Fruit fly (Drosophila melanogaster) whole organism, embryonic: ENCODE results near the gene CG6000.

ENCODE experiments used
- B-H2 ChIP-seq: fragments of 200-800 bp; sonication (Bioruptor generic); optimal IDR thresholded peaks from 2 replicates; lab custom pipeline; 2018; ENCODE audit warnings: missing biosample characterization, mild to moderate bottlenecking, missing genetic modification characterization
- Blimp-1 ChIP-seq: fragments of 200-800 bp; sonication (Bioruptor generic); optimal IDR thresholded peaks from 3 replicates; lab custom pipeline; 2018; ENCODE audit warnings: missing biosample characterization, missing genetic modification characterization, mild to moderate bottlenecking, moderate library complexity, missing genetic modification reagents
- CG10462 ChIP-seq: fragments of 200-800 bp; sonication (Bioruptor generic); optimal IDR thresholded peaks from 2 replicates; lab custom pipeline; 2016; ENCODE audit warnings: missing biosample characterization, missing genetic modification characterization
- CG10654 ChIP-seq: fragments of 200-800 bp; sonication (Bioruptor generic); optimal IDR thresholded peaks from 2 replicates; lab custom pipeline; 2016; ENCODE audit warnings: missing biosample characterization, missing genetic modification characterization
- CG11723 ChIP-seq: fragments of 200-800 bp; sonication (Bioruptor generic); optimal IDR thresholded peaks from 2 replicates; lab custom pipeline; 2017; ENCODE audit warnings: missing biosample characterization, mild to moderate bottlenecking, missing genetic modification characterization
- CG15073 ChIP-seq: fragments of 200-800 bp; sonication (Bioruptor generic); optimal IDR thresholded peaks from 2 replicates; lab custom pipeline; 2016; ENCODE audit warnings: missing biosample characterization, missing genetic modification characterization
- CG1529 ChIP-seq: fragments of 200-800 bp; sonication (Bioruptor generic); optimal IDR thresholded peaks from 3 replicates; lab custom pipeline; 2018; ENCODE audit warnings: missing biosample characterization, missing genetic modification characterization
- CG17802 ChIP-seq: fragments of 200-800 bp; sonication (Bioruptor generic); optimal IDR thresholded peaks from 2 replicates; lab custom pipeline; 2018; ENCODE audit warnings: missing biosample characterization, mild to moderate bottlenecking, missing genetic modification characterization, moderate library complexity
- CG18011 ChIP-seq: fragments of 200-800 bp; sonication (Bioruptor generic); optimal IDR thresholded peaks from 2 replicates; lab custom pipeline; 2017; ENCODE audit warnings: missing biosample characterization, missing genetic modification characterization, mild to moderate bottlenecking, moderate library complexity, missing genotype
- CG2116 ChIP-seq: fragments of 200-800 bp; sonication (Bioruptor generic); optimal IDR thresholded peaks from 3 replicates; lab custom pipeline; 2018; ENCODE audit warnings: missing biosample characterization, mild to moderate bottlenecking, missing genetic modification characterization
- CG30431 ChIP-seq: fragments of 200-800 bp; sonication (Bioruptor generic); optimal IDR thresholded peaks from 2 replicates; lab custom pipeline; 2017; ENCODE audit warnings: missing biosample characterization, missing genetic modification characterization
- CG34376 ChIP-seq: fragments of 200-800 bp; sonication (Bioruptor generic); optimal IDR thresholded peaks from 2 replicates; lab custom pipeline; 2018; ENCODE audit warnings: missing biosample characterization, mild to moderate bottlenecking, missing genetic modification characterization
- CG4820 ChIP-seq: fragments of 200-800 bp; sonication (Bioruptor generic); optimal IDR thresholded peaks from 3 replicates; lab custom pipeline; 2016; ENCODE audit warnings: missing biosample characterization, missing genetic modification characterization
- CG6689 ChIP-seq: fragments of 200-800 bp; sonication (Bioruptor generic); IDR thresholded peaks from 2 replicates; pipeline ENCODE4 v1.3.6; 2022; ENCODE audit warnings: missing biosample characterization, missing genetic modification characterization
- CG8924 ChIP-seq: fragments of 200-800 bp; optimal IDR thresholded peaks from 3 replicates; lab custom pipeline; 2019; ENCODE audit warnings: missing biosample characterization, mild to moderate bottlenecking, missing genetic modification characterization, moderate library complexity
- CG9215 ChIP-seq: fragments of 200-800 bp; sonication (Bioruptor generic); IDR thresholded peaks from 2 replicates; pipeline ENCODE4 v1.3.6; 2022; ENCODE audit warnings: missing biosample characterization, missing genetic modification characterization
- CG9797 ChIP-seq: fragments of 200-800 bp; sonication (Bioruptor generic); optimal IDR thresholded peaks from 3 replicates; lab custom pipeline; 2018; ENCODE audit warnings: missing biosample characterization, mild to moderate bottlenecking, missing genetic modification characterization
- CG9817 ChIP-seq: fragments of 200-800 bp; sonication (Bioruptor generic); optimal IDR thresholded peaks from 2 replicates; lab custom pipeline; 2018; ENCODE audit warnings: missing biosample characterization, mild to moderate bottlenecking, missing genetic modification characterization, moderate library complexity
- CHES-1-like ChIP-seq: fragments of 200-800 bp; sonication (Bioruptor generic); optimal IDR thresholded peaks from 2 replicates; lab custom pipeline; 2016; ENCODE audit warnings: missing biosample characterization, missing genetic modification characterization
- E2f1 ChIP-seq: fragments of 200-800 bp; sonication (Bioruptor generic); IDR thresholded peaks from 2 replicates; pipeline ENCODE4 v1.3.6; 2022; ENCODE audit warnings: missing biosample characterization, missing genetic modification characterization
- E2f2 ChIP-seq: fragments of 200-800 bp; sonication (Bioruptor generic); IDR thresholded peaks from 2 replicates; pipeline ENCODE4 v1.3.6; 2022; ENCODE audit warnings: missing biosample characterization, missing genetic modification characterization
- Ets65A ChIP-seq: fragments of 200-800 bp; sonication (Bioruptor generic); peaks from one replicate; lab custom pipeline; 2016; ENCODE audit warnings: missing biosample characterization, missing genetic modification characterization
- HLH3B ChIP-seq: fragments of 200-800 bp; sonication (Bioruptor generic); IDR thresholded peaks from 2 replicates; pipeline ENCODE4 v1.3.6; 2022; ENCODE audit warnings: missing biosample characterization, missing genetic modification characterization
- Hmr ChIP-seq: fragments of 200-800 bp; sonication (Bioruptor generic); optimal IDR thresholded peaks from 3 replicates; lab custom pipeline; 2017; ENCODE audit warnings: mild to moderate bottlenecking, missing biosample characterization, missing genetic modification reagents, missing genetic modification characterization
- MTF-1 ChIP-seq: fragments of 200-800 bp; sonication (Bioruptor generic); optimal IDR thresholded peaks from 2 replicates; lab custom pipeline; 2018; ENCODE audit warnings: missing biosample characterization, mild to moderate bottlenecking, missing genetic modification characterization, borderline replicate concordance
- Nf-YA ChIP-seq: fragments of 200-800 bp; sonication (Bioruptor generic); IDR thresholded peaks from 2 replicates; pipeline ENCODE4 v1.3.6; 2022; ENCODE audit warnings: missing biosample characterization, missing genetic modification characterization
- NfI ChIP-seq: fragments of 200-800 bp; sonication (Bioruptor generic); optimal IDR thresholded peaks from 3 replicates; lab custom pipeline; 2018; ENCODE audit warnings: missing biosample characterization, mild to moderate bottlenecking, missing genetic modification characterization, moderate library complexity
- Poxn ChIP-seq: fragments of 200-800 bp; sonication (Bioruptor generic); IDR thresholded peaks from 2 replicates; pipeline ENCODE4 v1.3.6; 2022; ENCODE audit warnings: missing biosample characterization, missing genetic modification characterization
- Ravus ChIP-seq: fragments of 200-800 bp; sonication (Bioruptor generic); IDR thresholded peaks from 2 replicates; pipeline ENCODE4 v1.3.6; 2022; ENCODE audit warnings: missing biosample characterization, missing genetic modification characterization
- Trl ChIP-seq, 3 experiments: fragments of >200 bp in 2 of 3; fragments of 200-800 bp in 1 of 3; sonication (Bioruptor generic) in 1 of 3; optimal IDR thresholded peaks; 2 replicates in 1 of 3; 3 replicates in 2 of 3; lab custom pipeline; 2016 to 2017; ENCODE audit warnings: missing biosample characterization in 1 of 3, missing genetic modification characterization in 1 of 3
- YL-1 ChIP-seq: fragments of 200-800 bp; sonication (Bioruptor generic); optimal IDR thresholded peaks from 3 replicates; lab custom pipeline; 2017; ENCODE audit warnings: missing biosample characterization, mild to moderate bottlenecking, missing genetic modification characterization
- al ChIP-seq: fragments of 200-800 bp; sonication (Bioruptor generic); IDR thresholded peaks from 2 replicates; pipeline ENCODE4 v1.3.6; 2022; ENCODE audit warnings: missing biosample characterization, missing genetic modification characterization
- ash1 ChIP-seq: fragments of 200-800 bp; sonication (Bioruptor generic); optimal IDR thresholded peaks from 2 replicates; lab custom pipeline; 2018; ENCODE audit warnings: missing biosample characterization, mild to moderate bottlenecking, missing genetic modification characterization
- emc ChIP-seq: fragments of 200-800 bp; sonication (Bioruptor generic); optimal IDR thresholded peaks from 2 replicates; lab custom pipeline; 2016; ENCODE audit warnings: missing biosample characterization, missing genetic modification characterization
- exex ChIP-seq: fragments of 200-800 bp; sonication (Bioruptor generic); optimal IDR thresholded peaks from 4 replicates; lab custom pipeline; 2018; ENCODE audit warnings: missing biosample characterization, mild to moderate bottlenecking, missing genetic modification characterization, moderate library complexity
- hkb ChIP-seq, 2 experiments: fragments of 200-800 bp in 1 of 2; fragments of >200 bp in 1 of 2; sonication (Bioruptor generic) in 1 of 2; IDR thresholded peaks in 1 of 2; optimal IDR thresholded peaks in 1 of 2; 2 replicates each; pipeline versions ENCODE4 v1.3.6 to Lab custom; 2017 to 2022; ENCODE audit warnings: missing biosample characterization in 1 of 2, missing genetic modification characterization in 1 of 2
- ind ChIP-seq: fragments of 200-800 bp; sonication (Bioruptor generic); optimal IDR thresholded peaks from 3 replicates; lab custom pipeline; 2016; ENCODE audit warnings: missing biosample characterization, missing genetic modification characterization
- jigr1 ChIP-seq: fragments of 200-800 bp; sonication (Bioruptor generic); IDR thresholded peaks from 3 replicates; pipeline ENCODE4 v1.3.6; 2022; ENCODE audit warnings: missing biosample characterization, missing genetic modification characterization
- klu ChIP-seq: fragments of 200-800 bp; sonication (Bioruptor generic); IDR thresholded peaks from 2 replicates; pipeline ENCODE4 v1.3.6; 2022; ENCODE audit warnings: missing biosample characterization, missing genetic modification characterization
- mirr ChIP-seq: fragments of 200-800 bp; sonication (Bioruptor generic); optimal IDR thresholded peaks from 3 replicates; lab custom pipeline; 2018; ENCODE audit warnings: missing biosample characterization, mild to moderate bottlenecking, missing genetic modification characterization
- sima ChIP-seq: fragments of 200-800 bp; sonication (Bioruptor generic); optimal IDR thresholded peaks from 2 replicates; lab custom pipeline; 2016; ENCODE audit warnings: missing biosample characterization, missing genetic modification characterization
- slbo ChIP-seq: fragments of 200-800 bp; sonication (Bioruptor generic); IDR thresholded peaks from 2 replicates; pipeline ENCODE4 v1.3.6; 2022; ENCODE audit warnings: missing biosample characterization, missing genetic modification characterization
- stwl ChIP-seq: fragments of 200-800 bp; sonication (Bioruptor generic); optimal IDR thresholded peaks from 3 replicates; lab custom pipeline; 2018; ENCODE audit warnings: missing biosample characterization, mild to moderate bottlenecking, missing genetic modification characterization, moderate library complexity
- tin ChIP-seq: fragments of 200-800 bp; sonication (Bioruptor generic); optimal IDR thresholded peaks from 3 replicates; lab custom pipeline; 2016; ENCODE audit warnings: missing biosample characterization, missing genetic modification characterization
- tx ChIP-seq: fragments of 200-800 bp; sonication (Bioruptor generic); optimal IDR thresholded peaks from 2 replicates; lab custom pipeline; 2016; ENCODE audit warnings: missing biosample characterization, missing genetic modification characterization
- zen2 ChIP-seq: fragments of 200-800 bp; sonication (Bioruptor generic); IDR thresholded peaks from 3 replicates; pipeline ENCODE4 v1.3.6; 2022; ENCODE audit warnings: missing biosample characterization, missing genetic modification characterization; ENCODE audit not compliant: partially characterized antibody
- zf30C ChIP-seq: fragments of 200-800 bp; sonication (Bioruptor generic); optimal IDR thresholded peaks from 3 replicates; lab custom pipeline; 2018; ENCODE audit warnings: missing biosample characterization, mild to moderate bottlenecking, missing genetic modification characterization

The CG6000 gene

DNA sequence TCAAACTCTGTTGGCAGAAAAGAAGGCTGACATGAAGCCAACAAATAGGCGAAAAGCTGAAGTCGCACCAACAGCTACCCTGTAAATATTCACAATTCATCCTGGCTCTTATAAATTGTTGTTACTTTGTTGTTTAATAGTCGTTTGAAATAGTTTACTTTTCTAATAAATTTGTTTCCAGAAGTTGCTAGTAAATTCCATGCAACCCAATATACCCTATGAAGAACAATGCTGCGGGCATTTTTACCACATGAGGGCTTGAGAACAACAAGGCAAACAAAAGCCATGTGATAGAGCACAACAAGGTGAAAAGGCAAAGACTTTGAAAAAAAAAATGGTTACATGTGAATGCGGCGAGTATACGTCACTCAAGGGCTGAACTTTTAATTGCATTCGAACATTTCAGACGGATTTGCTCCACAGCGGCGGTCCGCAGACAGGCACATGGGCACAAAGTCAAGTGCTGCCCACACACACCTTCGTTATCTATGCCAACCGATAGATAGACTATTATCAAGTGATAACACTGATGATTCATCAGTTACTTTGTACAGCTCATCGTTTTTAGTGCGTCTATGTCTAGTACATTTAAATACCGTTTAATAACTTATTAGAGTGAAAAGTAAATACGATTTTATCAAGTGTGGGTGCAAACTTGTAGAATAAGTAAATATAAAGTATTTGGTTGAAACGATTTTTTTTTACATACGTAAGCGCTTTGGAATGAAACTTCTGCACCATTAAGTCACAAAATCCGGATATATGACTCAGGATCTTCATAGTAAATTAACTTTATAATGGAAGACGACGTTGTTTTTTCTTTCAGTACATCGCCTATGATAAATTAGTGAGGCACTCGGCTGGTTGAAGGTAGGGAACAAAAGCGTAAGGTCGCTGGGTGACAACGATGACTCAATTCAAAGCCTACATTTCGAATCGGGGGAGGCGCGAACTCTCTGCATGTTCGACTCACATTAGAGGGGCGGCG lies 45.1 kb downstream of the CG6000 start (continued):
- TF ChIP-seq sima (GFP tag; lab: Kevin White, UChicago) (peak; percentile 23), al (GFP tag; lab: Robert Waterston, UW) (peak; percentile 80), CG15073 (GFP tag; lab: Kevin White, UChicago) (no peak), CG11723 (GFP tag; lab: Kevin White, UChicago) (peak; percentile 34), jigr1 (peak; percentile 52; the same call in 2 of the 3 replicates), CG2116 (GFP tag; lab: Kevin White, UChicago) (peak; percentile 35), CG4820 (GFP tag; lab: Kevin White, UChicago) (peak; percentile 75), NfI (GFP tag; lab: Kevin White, UChicago) (peak; percentile 75), YL-1 (GFP tag; lab: Kevin White, UChicago) (no peak), klu (GFP tag; lab: Robert Waterston, UW) (peak; percentile 70), CG1529 (peak; percentile 17), exex (tag; lab: Kevin White, UChicago) (peak; percentile 67), CG18011 (GFP tag; lab: Kevin White, UChicago) (peak; percentile 64), hkb (optimal IDR thresholded peaks at IDR 0.05; lab: Kevin White, UChicago) (no peak), hkb (GFP tag; IDR thresholded peaks at IDR 0.05; lab: Robert Waterston, UW) (peak; percentile 86), CG9215 (peak; percentile 63), CG34376 (GFP tag; lab: Kevin White, UChicago) (no peak), Nf-YA (peak; percentile 76), CG17802 (peak; percentile 45), ash1 (GFP tag; lab: Kevin White, UChicago) (no peak), CG10654 (GFP tag; lab: Kevin White, UChicago) (peak; percentile 35), CG9817 (tag; lab: Kevin White, UChicago) (peak; percentile 54), mirr (GFP tag; lab: Kevin White, UChicago) (peak; percentile 26), zf30C (peak; percentile 9), slbo (GFP tag; lab: Robert Waterston, UW) (peak; percentile 95), CG6689 (GFP tag; lab: Robert Waterston, UW) (peak; percentile 80), Hmr (peak; percentile 64), Trl (optimal IDR thresholded peaks at IDR 0.05; lab: Kevin White, UChicago) (no peak), Trl (GFP tag; optimal IDR thresholded peaks at IDR 0.05; lab: Kevin White, UChicago) (peak; percentile 65), CG9797 (GFP tag; lab: Kevin White, UChicago) (no peak), CG10462 (GFP tag; lab: Kevin White, UChicago) (peak; percentile 18), Ets65A (peak; percentile 97), ind (GFP tag; lab: Kevin White, UChicago) (peak; percentile 82), HLH3B (GFP tag; lab: Robert Waterston, UW) (peak; percentile 89), tin (GFP tag; lab: Kevin White, UChicago) (peak; percentile 81), CG30431 (GFP tag; lab: Kevin White, UChicago) (peak; percentile 69), stwl (tag; lab: Kevin White, UChicago) (no peak), Poxn (peak; percentile 44; the same call in 1 of the 2 replicates), MTF-1 (GFP tag; lab: Kevin White, UChicago) (peak; percentile 36), zen2 (GFP tag; lab: Robert Waterston, UW) (no peak), Ravus (GFP tag; lab: Robert Waterston, UW) (peak; percentile 54; the same call in 1 of the 2 replicates), Blimp-1 (GFP tag; lab: Kevin White, UChicago) (peak; percentile 83), tx (GFP tag; lab: Kevin White, UChicago) (peak; percentile 76), CG8924 (tag; lab: Kevin White, UChicago) (peak; percentile 72), E2f1 (GFP tag; lab: Robert Waterston, UW) (peak; percentile 81), E2f2 (GFP tag; lab: Robert Waterston, UW) (peak; percentile 64), CHES-1-like (peak; percentile 78), emc (GFP tag; lab: Kevin White, UChicago) (peak; percentile 64), B-H2 (no peak)
